Worm (Caenorhabditis elegans): Measurements from ENCODE around the gene gcsh-1.

DNA sequence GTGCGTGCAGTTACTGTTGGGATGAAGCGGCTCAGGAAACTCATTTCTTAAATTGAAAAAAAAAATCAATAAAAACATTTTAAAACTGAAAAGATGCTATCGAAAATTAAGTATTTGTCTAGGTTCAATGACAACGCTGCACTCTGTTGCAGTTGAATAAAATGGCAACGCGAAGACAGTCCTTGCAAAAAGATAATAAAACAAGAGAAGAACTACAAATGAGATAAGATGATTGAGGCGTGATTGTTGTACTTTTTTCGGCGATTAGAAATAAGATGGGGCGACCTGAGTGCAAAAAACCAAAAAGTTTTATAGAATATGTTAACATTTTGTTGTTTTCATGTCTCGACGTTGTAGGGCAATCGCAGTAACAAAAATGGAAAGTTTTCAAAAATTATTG, at the start of gene gcsh-1:
- TF ChIP-seq unc-62 (GFP tag; optimal IDR thresholded peaks at IDR 0.05), result no peak
- no peak for TF ChIP-seq pha-4 (tag; optimal IDR thresholded peaks at IDR 0.05)
- TF ChIP-seq tbx-8 (GFP tag; optimal IDR thresholded peaks at IDR 0.05), result no peak
- TF ChIP-seq mep-1 (tag; optimal IDR thresholded peaks at IDR 0.05), result no peak
- no peak for TF ChIP-seq bed-3 (GFP tag; optimal IDR thresholded peaks at IDR 0.05)
- TF ChIP-seq lin-13 (tag; optimal IDR thresholded peaks at IDR 0.05), result no peak
- TF ChIP-seq ceh-39 (tag; optimal IDR thresholded peaks at IDR 0.05), result no peak
- TF ChIP-seq nhr-28 (tag; optimal IDR thresholded peaks at IDR 0.05), result no peak
- TF ChIP-seq elt-3 (tag; optimal IDR thresholded peaks at IDR 0.05), result no peak
- no peak for TF ChIP-seq ztf-11 (tag; optimal IDR thresholded peaks at IDR 0.05)
- TF ChIP-seq blmp-1 (tag; optimal IDR thresholded peaks at IDR 0.05), result no peak
- TF ChIP-seq nhr-2 (tag; optimal IDR thresholded peaks at IDR 0.05), result no peak

All from whole organism, mixed stage, embryonic.